1 fruit fly cellular context compared by ENCODE assay signal in genomic region chr2L:18658108-18658507, dm6.
TF ChIP-seq lines count a peak whose summit lies in the region.

No protein-coding gene starts in this region.

TF ChIP-seq in whole organism, embryonic, 481 proteins besides CTCF, POLR2A, EP300 and RAD21 (continued from another document and continues in another):
- TF ChIP-seq CG17186 (GFP tag; optimal IDR thresholded peaks at IDR 0.05; lab: Kevin White, UChicago) (no peak), CG2202 (tag; optimal IDR thresholded peaks at IDR 0.05; lab: Kevin White, UChicago) (no peak), cwo (GFP tag; optimal IDR thresholded peaks at IDR 0.05; lab: Kevin White, UChicago) (peak; percentile 35), mirr (GFP tag; optimal IDR thresholded peaks at IDR 0.05; lab: Kevin White, UChicago) (no peak), CG10366 (GFP tag; IDR thresholded peaks at IDR 0.05; lab: Robert Waterston, UW) (no peak), CG12104 (GFP tag; optimal IDR thresholded peaks at IDR 0.05; lab: Kevin White, UChicago) (peak; percentile 4), jumu (GFP tag; optimal IDR thresholded peaks at IDR 0.05; lab: Kevin White, UChicago) (no peak), Elba2 (GFP tag; optimal IDR thresholded peaks at IDR 0.05; lab: Kevin White, UChicago) (no peak), CG6689 (GFP tag; IDR thresholded peaks at IDR 0.05; lab: Robert Waterston, UW) (no peak), CG43689 (GFP tag; IDR thresholded peaks at IDR 0.05; lab: Robert Waterston, UW) (no peak), Spps (tag; optimal IDR thresholded peaks at IDR 0.05; lab: Kevin White, UChicago) (no peak), abd-A (tag; optimal IDR thresholded peaks at IDR 0.05; lab: Kevin White, UChicago) (no peak), CG3065 (GFP tag; optimal IDR thresholded peaks at IDR 0.05; lab: Kevin White, UChicago) (no peak), Chrac-16 (GFP tag; optimal IDR thresholded peaks at IDR 0.05; lab: Kevin White, UChicago) (no peak), CG30020 (tag; optimal IDR thresholded peaks at IDR 0.05; lab: Kevin White, UChicago) (no peak), amos (GFP tag; IDR thresholded peaks at IDR 0.05; lab: Robert Waterston, UW; ENCODE audit: partially characterized antibody) (no peak), slou (GFP tag; optimal IDR thresholded peaks at IDR 0.05; lab: Kevin White, UChicago) (no peak), CG9215 (GFP tag; IDR thresholded peaks at IDR 0.05; lab: Robert Waterston, UW) (0 out of 2 replicates have a peak, but pooled peaks have one; percentile 21), dmrt99B (tag; optimal IDR thresholded peaks at IDR 0.05; lab: Kevin White, UChicago) (peak; percentile 70), CG18599 (GFP tag; optimal IDR thresholded peaks at IDR 0.05; lab: Kevin White, UChicago) (peak; percentile 66), CG7357 (GFP tag; IDR thresholded peaks at IDR 0.05; lab: Robert Waterston, UW) (0 out of 3 replicates have a peak, but pooled peaks have one; percentile 26), lmd (GFP tag; IDR thresholded peaks at IDR 0.05; lab: Robert Waterston, UW) (no peak), sob (GFP tag; IDR thresholded peaks at IDR 0.05; lab: Robert Waterston, UW) (no peak), zf30C (GFP tag; optimal IDR thresholded peaks at IDR 0.05; lab: Kevin White, UChicago) (no peak), vnd (GFP tag; IDR thresholded peaks at IDR 0.05; lab: Robert Waterston, UW; ENCODE audit: partially characterized antibody) (no peak), tio (GFP tag; optimal IDR thresholded peaks at IDR 0.05; lab: Kevin White, UChicago) (no peak), CkIIα-i1 (GFP tag; IDR thresholded peaks at IDR 0.05; lab: Robert Waterston, UW) (no peak), Fer1 (GFP tag; optimal IDR thresholded peaks at IDR 0.05; lab: Kevin White, UChicago) (peak; percentile 54), CG42726 (GFP tag; IDR thresholded peaks at IDR 0.05; lab: Robert Waterston, UW; ENCODE audit: partially characterized antibody) (no peak), Sox100B (GFP tag; optimal IDR thresholded peaks at IDR 0.05; lab: Kevin White, UChicago) (peak; percentile 36), CG15011 (GFP tag; optimal IDR thresholded peaks at IDR 0.05; lab: Kevin White, UChicago) (peak; percentile 31), crp (GFP tag; optimal IDR thresholded peaks at IDR 0.05; lab: Kevin White, UChicago) (no peak), dmrt11E (tag; optimal IDR thresholded peaks at IDR 0.05; lab: Kevin White, UChicago) (no peak), lola (GFP tag; optimal IDR thresholded peaks at IDR 0.05; lab: Kevin White, UChicago) (no peak), trem (tag; optimal IDR thresholded peaks at IDR 0.05; lab: Kevin White, UChicago) (no peak), tin (GFP tag; optimal IDR thresholded peaks at IDR 0.05; lab: Kevin White, UChicago) (no peak), CG6813 (GFP tag; optimal IDR thresholded peaks at IDR 0.05; lab: Kevin White, UChicago) (peak; percentile 28), CG8944 (GFP tag; optimal IDR thresholded peaks at IDR 0.05; lab: Kevin White, UChicago) (no peak), HmgD (GFP tag; optimal IDR thresholded peaks at IDR 0.05; lab: Kevin White, UChicago) (no peak), slp2 (GFP tag; optimal IDR thresholded peaks at IDR 0.05; lab: Kevin White, UChicago) (no peak), pho (GFP tag; optimal IDR thresholded peaks at IDR 0.05; lab: Kevin White, UChicago) (no peak), CG13775 (GFP tag; optimal IDR thresholded peaks at IDR 0.05; lab: Kevin White, UChicago) (no peak), Gsc (GFP tag; IDR thresholded peaks at IDR 0.05; lab: Robert Waterston, UW) (no peak), CG11695 (GFP tag; IDR thresholded peaks at IDR 0.05; lab: Robert Waterston, UW) (peak; percentile 59; the same call in 2 of the 3 replicates), br (optimal IDR thresholded peaks at IDR 0.05; lab: Kevin White, UChicago) (no peak), MBD-R2 (GFP tag; IDR thresholded peaks at IDR 0.05; lab: Robert Waterston, UW) (no peak), gfzf (GFP tag; optimal IDR thresholded peaks at IDR 0.05; lab: Kevin White, UChicago) (no peak), CG15073 (GFP tag; optimal IDR thresholded peaks at IDR 0.05; lab: Kevin White, UChicago) (no peak), CG11085 (GFP tag; IDR thresholded peaks at IDR 0.05; lab: Robert Waterston, UW) (no peak), CG13123 (GFP tag; optimal IDR thresholded peaks at IDR 0.05; lab: Kevin White, UChicago) (no peak), slbo (GFP tag; IDR thresholded peaks at IDR 0.05; lab: Robert Waterston, UW) (peak; percentile 41; the same call in 1 of the 2 replicates), E2f1 (GFP tag; IDR thresholded peaks at IDR 0.05; lab: Robert Waterston, UW) (no peak), pan (optimal IDR thresholded peaks at IDR 0.05; lab: Kevin White, UChicago) (no peak), pan (GFP tag; optimal IDR thresholded peaks at IDR 0.05 in 1 of 2, IDR thresholded peaks at IDR 0.05 in 1 of 2) (peak in 1 of 2 experiments; percentile 40), Nf-YB (GFP tag; optimal IDR thresholded peaks at IDR 0.05; lab: Kevin White, UChicago) (no peak), CG11696 (GFP tag; IDR thresholded peaks at IDR 0.05; lab: Robert Waterston, UW) (0 out of 2 replicates have a peak, but pooled peaks have one; percentile 18), CG5245 (GFP tag; optimal IDR thresholded peaks at IDR 0.05; lab: Kevin White, UChicago) (no peak), CG12299 (tag; optimal IDR thresholded peaks at IDR 0.05; lab: Kevin White, UChicago) (no peak), Lhr (GFP tag; optimal IDR thresholded peaks at IDR 0.05; lab: Kevin White, UChicago) (no peak), caup (GFP tag; optimal IDR thresholded peaks at IDR 0.05; lab: Kevin White, UChicago; ENCODE audit: severe bottlenecking) (peak; percentile 18), unc-4 (GFP tag; IDR thresholded peaks at IDR 0.05; lab: Robert Waterston, UW; ENCODE audit: partially characterized antibody) (no peak), CG11723 (GFP tag; optimal IDR thresholded peaks at IDR 0.05; lab: Kevin White, UChicago) (no peak), CG2199 (GFP tag; IDR thresholded peaks at IDR 0.05; lab: Robert Waterston, UW) (no peak), fd96Cb (tag; optimal IDR thresholded peaks at IDR 0.05; lab: Kevin White, UChicago) (peak; percentile 21), CG1529 (GFP tag; optimal IDR thresholded peaks at IDR 0.05; lab: Kevin White, UChicago) (no peak), z (GFP tag; IDR thresholded peaks at IDR 0.05; lab: Robert Waterston, UW) (no peak), Mrtf (GFP tag; IDR thresholded peaks at IDR 0.05; lab: Robert Waterston, UW) (no peak), CG13424 (tag; optimal IDR thresholded peaks at IDR 0.05; lab: Kevin White, UChicago) (peak; percentile 13), CG13287 (GFP tag; IDR thresholded peaks at IDR 0.05; lab: Robert Waterston, UW; ENCODE audit: partially characterized antibody) (no peak), CG18262 (tag; optimal IDR thresholded peaks at IDR 0.05; lab: Kevin White, UChicago) (peak; percentile 26), sqz (GFP tag; optimal IDR thresholded peaks at IDR 0.05; lab: Kevin White, UChicago) (no peak), TFAM (GFP tag; optimal IDR thresholded peaks at IDR 0.05; lab: Kevin White, UChicago) (no peak), CG15514 (GFP tag; optimal IDR thresholded peaks at IDR 0.05; lab: Kevin White, UChicago) (no peak), pum (GFP tag; optimal IDR thresholded peaks at IDR 0.05; lab: Kevin White, UChicago) (no peak), Ets65A (GFP tag; lab: Kevin White, UChicago) (no peak), kah (GFP tag; optimal IDR thresholded peaks at IDR 0.05; lab: Kevin White, UChicago) (no peak), CoRest (tag; optimal IDR thresholded peaks at IDR 0.05; lab: Kevin White, UChicago) (peak; percentile 57), Hmr (GFP tag; optimal IDR thresholded peaks at IDR 0.05; lab: Kevin White, UChicago) (peak; percentile 23), CG6683 (GFP tag; optimal IDR thresholded peaks at IDR 0.05; lab: Kevin White, UChicago) (peak; percentile 9), Scr (GFP tag; IDR thresholded peaks at IDR 0.05; lab: Robert Waterston, UW; ENCODE audit: partially characterized antibody) (no peak), Neu2 (GFP tag; optimal IDR thresholded peaks at IDR 0.05; lab: Kevin White, UChicago; ENCODE audit: borderline replicate concordance) (no peak), CG12155 (GFP tag; optimal IDR thresholded peaks at IDR 0.05; lab: Kevin White, UChicago) (no peak), Max (GFP tag; optimal IDR thresholded peaks at IDR 0.05; lab: Kevin White, UChicago) (no peak), CG7928 (GFP tag; optimal IDR thresholded peaks at IDR 0.05; lab: Kevin White, UChicago) (no peak), exex (tag; optimal IDR thresholded peaks at IDR 0.05; lab: Kevin White, UChicago) (no peak), HmgZ (tag; optimal IDR thresholded peaks at IDR 0.05; lab: Kevin White, UChicago) (no peak), CG17328 (GFP tag; IDR thresholded peaks at IDR 0.05; lab: Robert Waterston, UW) (no peak), Mes4 (GFP tag; optimal IDR thresholded peaks at IDR 0.05; lab: Kevin White, UChicago) (no peak), grau (tag; optimal IDR thresholded peaks at IDR 0.05; lab: Kevin White, UChicago) (peak; percentile 35), Dp (GFP tag; optimal IDR thresholded peaks at IDR 0.05; lab: Kevin White, UChicago) (no peak), Eip74EF (GFP tag; optimal IDR thresholded peaks at IDR 0.05; lab: Kevin White, UChicago) (peak in 1 of 2 experiments; percentile 5), ttk (GFP tag; IDR thresholded peaks at IDR 0.05; lab: Robert Waterston, UW) (no peak), stwl (tag; optimal IDR thresholded peaks at IDR 0.05; lab: Kevin White, UChicago) (no peak), CG32532 (GFP tag; IDR thresholded peaks at IDR 0.05; lab: Robert Waterston, UW) (no peak; the same call in 1 of the 2 replicates), en (GFP tag; optimal IDR thresholded peaks at IDR 0.05; lab: Kevin White, UChicago) (no peak), CG11560 (tag; IDR thresholded peaks at IDR 0.05; lab: Robert Waterston, UW) (no peak), CG7271 (tag; optimal IDR thresholded peaks at IDR 0.05; lab: Kevin White, UChicago) (no peak), nmo (GFP tag; optimal IDR thresholded peaks at IDR 0.05; lab: Kevin White, UChicago) (peak; percentile 38), nau (GFP tag; optimal IDR thresholded peaks at IDR 0.05; lab: Kevin White, UChicago) (no peak), fd3F (GFP tag; optimal IDR thresholded peaks at IDR 0.05; lab: Kevin White, UChicago) (no peak), Atf6 (GFP tag; IDR thresholded peaks at IDR 0.05; lab: Robert Waterston, UW) (no peak; the same call in 1 of the 2 replicates), CG14014 (GFP tag; IDR thresholded peaks at IDR 0.05; lab: Robert Waterston, UW) (no peak), YL-1 (GFP tag; optimal IDR thresholded peaks at IDR 0.05; lab: Kevin White, UChicago) (no peak), ara (GFP tag; IDR thresholded peaks at IDR 0.05; lab: Robert Waterston, UW) (no peak), lbe (GFP tag; optimal IDR thresholded peaks at IDR 0.05; lab: Kevin White, UChicago) (no peak), Opbp (GFP tag; IDR thresholded peaks at IDR 0.05; lab: Robert Waterston, UW; ENCODE audit: partially characterized antibody) (no peak), CG6654 (GFP tag; optimal IDR thresholded peaks at IDR 0.05; lab: Kevin White, UChicago) (no peak), Atf-2 (GFP tag; optimal IDR thresholded peaks at IDR 0.05; lab: Kevin White, UChicago) (no peak), CG2120 (GFP tag; optimal IDR thresholded peaks at IDR 0.05; lab: Kevin White, UChicago) (peak; percentile 28), CG32767 (GFP tag; IDR thresholded peaks at IDR 0.05; lab: Robert Waterston, UW) (no peak), CG17912 (GFP tag; optimal IDR thresholded peaks at IDR 0.05; lab: Kevin White, UChicago) (no peak), CG7839 (tag; optimal IDR thresholded peaks at IDR 0.05; lab: Kevin White, UChicago) (peak; percentile 64), Med (GFP tag; lab: Kevin White, UChicago) (peak; percentile 28), CG8281 (tag; optimal IDR thresholded peaks at IDR 0.05; lab: Kevin White, UChicago) (no peak), CG34376 (GFP tag; optimal IDR thresholded peaks at IDR 0.05; lab: Kevin White, UChicago) (no peak), NC2β (GFP tag; optimal IDR thresholded peaks at IDR 0.05; lab: Kevin White, UChicago) (no peak), Abd-B (GFP tag; optimal IDR thresholded peaks at IDR 0.05; lab: Kevin White, UChicago) (peak; percentile 33), ssp (GFP tag; IDR thresholded peaks at IDR 0.05; lab: Robert Waterston, UW) (no peak), CG13624 (GFP tag; optimal IDR thresholded peaks at IDR 0.05; lab: Kevin White, UChicago) (no peak), Pdp1 (GFP tag; optimal IDR thresholded peaks at IDR 0.05; lab: Kevin White, UChicago) (no peak), Fer3 (tag; optimal IDR thresholded peaks at IDR 0.05; lab: Kevin White, UChicago) (peak; percentile 14), tna (GFP tag; IDR thresholded peaks at IDR 0.05; lab: Robert Waterston, UW; ENCODE audit: partially characterized antibody) (no peak), Ada2b (GFP tag; IDR thresholded peaks at IDR 0.05; lab: Robert Waterston, UW) (peak; percentile 51; the same call in 1 of the 2 replicates), scrt (GFP tag; optimal IDR thresholded peaks at IDR 0.05; lab: Kevin White, UChicago) (peak; percentile 12), CG8359 (GFP tag; optimal IDR thresholded peaks at IDR 0.05; lab: Kevin White, UChicago; ENCODE audit: borderline replicate concordance) (no peak), ken (GFP tag; IDR thresholded peaks at IDR 0.05; lab: Robert Waterston, UW) (no peak), CG2712 (tag; optimal IDR thresholded peaks at IDR 0.05; lab: Kevin White, UChicago) (peak; percentile 25), phol (tag; optimal IDR thresholded peaks at IDR 0.05; lab: Kevin White, UChicago) (peak; percentile 1), Hr51 (GFP tag; optimal IDR thresholded peaks at IDR 0.05; lab: Kevin White, UChicago) (peak in 1 of 2 experiments; percentile 52), Nf-YC (tag; optimal IDR thresholded peaks at IDR 0.05; lab: Kevin White, UChicago) (peak; percentile 9), bowl (GFP tag; IDR thresholded peaks at IDR 0.05; lab: Robert Waterston, UW) (no peak), CG6854 (GFP tag; optimal IDR thresholded peaks at IDR 0.05; lab: Kevin White, UChicago) (peak; percentile 35), bcd (GFP tag; optimal IDR thresholded peaks at IDR 0.05; lab: Kevin White, UChicago) (peak; percentile 12), CG2889 (GFP tag; IDR thresholded peaks at IDR 0.05; lab: Robert Waterston, UW) (no peak), dm (GFP tag; optimal IDR thresholded peaks at IDR 0.05; lab: Kevin White, UChicago) (no peak), CG13894 (tag; optimal IDR thresholded peaks at IDR 0.05; lab: Kevin White, UChicago) (peak; percentile 1)
